Worm (Caenorhabditis elegans) whole organism, L2 larva: ENCODE data around the gene spig-3.

ENCODE experiments used
- alr-1 ChIP-seq: fragments of 150-350 bp; optimal IDR thresholded peaks from 2 replicates; lab custom pipeline; 2014; ENCODE audit warnings: missing biosample characterization, missing genetic modification characterization
- mdl-1 ChIP-seq, 2 experiments: fragments of 150-350 bp in 1 of 2; sonication (generic microtip) in 1 of 2; optimal IDR thresholded peaks; 2 replicates each; lab custom pipeline; 2017; ENCODE audit warnings: missing biosample characterization in 2 of 2, missing genetic modification characterization in 2 of 2

DNA sequence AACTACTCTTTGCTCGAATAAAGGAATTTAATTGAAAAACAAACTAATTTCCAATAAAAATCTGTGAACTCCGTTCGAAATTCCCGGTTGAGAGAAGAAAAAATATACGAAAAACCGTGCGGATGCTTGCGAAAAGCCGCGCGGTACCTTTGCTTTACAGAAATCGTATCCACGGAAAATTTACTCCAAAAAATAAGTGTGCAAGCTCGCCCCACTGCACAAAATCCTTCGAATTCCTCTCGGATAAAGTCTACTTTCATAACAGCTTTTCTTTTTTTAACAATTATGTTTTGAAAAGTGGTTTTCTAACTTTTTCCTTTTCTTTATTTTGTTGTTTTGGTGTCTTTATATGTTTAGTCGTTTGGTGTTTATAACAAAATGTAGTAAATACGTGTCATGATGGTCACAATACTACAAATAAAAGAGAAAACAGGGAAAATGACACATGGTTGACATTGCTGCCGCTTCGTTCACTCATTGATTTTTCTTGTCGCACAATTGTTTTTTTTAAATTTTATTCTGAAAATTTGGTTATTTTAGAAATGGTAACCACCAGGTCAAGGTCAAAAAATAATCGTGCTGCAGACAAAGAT is 47.9 kb upstream of the spig-3 start, which contains the start of gene cept-2:
- TF ChIP-seq alr-1 (no peak), mdl-1 (tag; optimal IDR thresholded peaks at IDR 0.05; lab: Kevin White, UChicago) (peak in 1 of 2 experiments; percentile 46)
